Fruit fly (Drosophila melanogaster): Measurements from ENCODE around the gene CG18048.

DNA sequence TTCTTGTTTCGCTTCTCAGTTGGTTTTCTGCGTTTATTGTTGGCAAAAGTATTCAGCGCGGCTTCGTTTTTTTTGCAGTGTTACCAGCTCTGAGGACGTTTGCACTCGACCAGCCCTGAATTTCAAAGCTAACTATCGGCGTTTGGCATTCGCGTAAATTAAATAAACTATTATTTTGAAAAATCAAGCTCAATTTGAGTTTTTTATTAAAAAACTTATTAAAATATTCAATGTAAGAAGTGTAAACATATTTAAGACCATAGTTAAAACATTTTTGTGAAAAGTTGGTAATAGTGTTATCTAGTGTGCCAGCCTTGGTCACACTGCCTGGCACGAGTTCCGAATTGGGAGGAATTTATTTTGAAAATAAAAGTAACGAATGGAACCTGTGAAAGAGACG is at the start of gene CG18048, which contains the start of gene SmD2:
- TF ChIP-seq Dbx (GFP tag; IDR thresholded peaks at IDR 0.05) (0 out of 3 replicates have a peak, but pooled peaks have one; percentile 34), CG1647 (GFP tag; optimal IDR thresholded peaks at IDR 0.05) (no peak)
